Worm (Caenorhabditis elegans): ENCODE results near the gene Y45F10C.2.
"Not testable (repeated sequence)": the region's sequence is repeated elsewhere in the genome, so short reads cannot be mapped to it uniquely, and the experiment has no call there.

The Y45F10C.2 gene

ce11 chrIV:13682733-13683132 is 20.3 kb upstream of the Y45F10C.2 start:
- TF ChIP-seq T22C8.4 (GFP tag; IDR thresholded peaks at IDR 0.05) (no peak), cog-1 (tag; optimal IDR thresholded peaks at IDR 0.05) (no peak), med-1 (GFP tag; optimal IDR thresholded peaks at IDR 0.05; ENCODE audit: insufficient read depth) (no peak), ztf-23 (GFP tag; IDR thresholded peaks at IDR 0.05) (no peak), tab-1 (GFP tag; IDR thresholded peaks at IDR 0.05) (no peak), flt-1 (GFP tag; IDR thresholded peaks at IDR 0.05) (no peak), ref-1 (GFP tag; conservative IDR thresholded peaks at IDR 0.05) (no peak), klf-2 (GFP tag; conservative IDR thresholded peaks at IDR 0.05) (no peak), ztf-29 (GFP tag; IDR thresholded peaks at IDR 0.05) (no peak)

DNA sequence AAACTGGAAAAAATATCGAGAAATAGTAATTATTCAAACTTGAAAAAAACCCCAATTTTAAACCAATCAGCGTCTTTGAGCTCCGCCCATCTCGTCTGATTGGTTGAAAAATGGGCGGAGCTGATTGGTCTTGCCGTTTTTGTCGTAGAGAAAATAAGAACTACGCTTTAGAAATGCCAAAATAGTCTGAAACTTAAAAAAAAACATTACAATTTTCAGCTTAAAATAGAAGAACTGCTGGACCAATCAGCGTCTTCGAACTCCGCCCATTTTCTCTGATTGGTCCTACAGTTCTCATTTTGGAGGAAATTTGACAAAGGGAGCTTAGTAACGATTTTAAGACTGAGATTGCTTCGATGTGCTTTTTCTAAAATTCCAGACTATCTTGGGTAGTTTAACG is 17.0 kb upstream of the Y45F10C.2 start:
- TF ChIP-seq ztf-23 (GFP tag; IDR thresholded peaks at IDR 0.05): no peak
- no peak for TF ChIP-seq med-1 (GFP tag; optimal IDR thresholded peaks at IDR 0.05; ENCODE audit: insufficient read depth)
- no peak for TF ChIP-seq tab-1 (GFP tag; IDR thresholded peaks at IDR 0.05)
- TF ChIP-seq flt-1 (GFP tag; IDR thresholded peaks at IDR 0.05): no peak
- TF ChIP-seq T22C8.4 (GFP tag; IDR thresholded peaks at IDR 0.05): no peak
- no peak for TF ChIP-seq cog-1 (tag; optimal IDR thresholded peaks at IDR 0.05)

DNA sequence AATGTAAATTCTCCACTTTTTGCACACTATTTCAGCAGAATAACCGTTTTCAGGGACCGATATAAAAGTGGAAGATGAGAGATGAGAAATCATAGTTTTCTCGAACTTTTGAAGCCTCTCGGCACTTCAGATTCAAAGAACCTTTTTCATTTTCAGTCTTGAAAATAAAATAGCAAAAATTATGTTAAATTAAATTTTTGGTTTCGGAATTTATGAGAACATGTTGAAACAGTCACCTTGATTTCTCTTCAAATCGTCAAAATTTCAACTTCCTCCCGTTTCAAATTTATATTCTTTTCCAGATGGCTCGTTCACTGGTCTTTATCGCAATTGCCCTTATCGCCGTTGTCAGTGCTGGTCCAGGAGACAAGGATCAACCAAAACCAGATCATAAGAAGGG is 16.2 kb upstream of the Y45F10C.2 start, which contains the start of gene srlf-26:
Gene srlf-26, plus strand, starts transcription at position 301 of the 400 bp plus-strand sequence.
- TF ChIP-seq cog-1 (tag; optimal IDR thresholded peaks at IDR 0.05) (no peak), klf-2 (GFP tag; conservative IDR thresholded peaks at IDR 0.05) (no peak), flt-1 (GFP tag; IDR thresholded peaks at IDR 0.05) (no peak), tab-1 (GFP tag; IDR thresholded peaks at IDR 0.05) (no peak), med-1 (GFP tag; optimal IDR thresholded peaks at IDR 0.05; ENCODE audit: insufficient read depth) (no peak), ref-1 (GFP tag; conservative IDR thresholded peaks at IDR 0.05) (no peak), T22C8.4 (GFP tag; IDR thresholded peaks at IDR 0.05) (no peak), ztf-29 (GFP tag; IDR thresholded peaks at IDR 0.05) (no peak), ztf-23 (GFP tag; IDR thresholded peaks at IDR 0.05) (no peak)

- TF ChIP-seq med-1 (GFP tag; optimal IDR thresholded peaks at IDR 0.05; ENCODE audit: insufficient read depth): no peak
- TF ChIP-seq cog-1 (tag; optimal IDR thresholded peaks at IDR 0.05): no peak
- no peak for TF ChIP-seq ztf-29 (GFP tag; IDR thresholded peaks at IDR 0.05)
- TF ChIP-seq ztf-23 (GFP tag; IDR thresholded peaks at IDR 0.05): no peak
- TF ChIP-seq klf-2 (GFP tag; conservative IDR thresholded peaks at IDR 0.05): no peak
- no peak for TF ChIP-seq T22C8.4 (GFP tag; IDR thresholded peaks at IDR 0.05)
- no peak for TF ChIP-seq flt-1 (GFP tag; IDR thresholded peaks at IDR 0.05)
- no peak for TF ChIP-seq tab-1 (GFP tag; IDR thresholded peaks at IDR 0.05)
These were observed 11.0 kb upstream of the Y45F10C.2 start, which contains the start of gene oac-48 for ce11 chrIV:13673504-13673903. Gene oac-48 (plus strand): TSS chrIV:13673804.

ce11 chrIV:13667975-13668374 is 5.5 kb upstream of the Y45F10C.2 start:
- peak; percentile 79 for TF ChIP-seq flt-1 (GFP tag; IDR thresholded peaks at IDR 0.05)

DNA sequence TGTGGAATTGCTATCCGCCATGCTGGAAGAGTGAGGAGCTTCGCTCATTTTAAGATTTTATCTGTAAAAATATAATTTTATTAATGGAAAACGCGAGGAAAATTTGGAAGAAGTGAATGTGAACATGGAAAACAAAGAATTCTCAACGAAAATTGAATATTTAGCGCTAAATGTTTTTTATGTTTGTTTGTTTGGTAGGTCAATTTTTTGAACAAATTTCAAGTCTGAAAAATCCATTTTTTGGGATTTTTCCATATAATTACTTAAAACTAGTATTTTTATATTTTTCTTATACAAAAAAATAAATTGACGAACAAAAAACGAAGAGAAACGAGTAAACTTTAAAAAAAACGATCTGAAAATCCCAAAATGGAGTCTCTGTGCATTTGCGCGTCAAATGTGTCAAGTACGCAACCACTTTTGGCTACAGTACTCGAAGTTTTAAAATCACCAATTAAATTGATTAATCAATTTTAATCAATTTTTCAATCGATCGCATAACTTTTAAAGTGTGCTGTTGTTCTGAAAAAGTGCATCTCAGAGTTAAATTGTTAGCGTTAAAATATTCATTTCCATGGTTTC is 4.5 kb upstream of the Y45F10C.2 start, which contains the start of gene fbxa-215:
Gene fbxa-215, minus strand, starts transcription at position 61 of the 582 bp plus-strand sequence.
- no peak for TF ChIP-seq ztf-23 (GFP tag; IDR thresholded peaks at IDR 0.05)
- TF ChIP-seq klf-2 (GFP tag; conservative IDR thresholded peaks at IDR 0.05): no peak
- no peak for TF ChIP-seq med-1 (GFP tag; optimal IDR thresholded peaks at IDR 0.05; ENCODE audit: insufficient read depth)
- no peak for TF ChIP-seq ztf-29 (GFP tag; IDR thresholded peaks at IDR 0.05)
- no peak for TF ChIP-seq T22C8.4 (GFP tag; IDR thresholded peaks at IDR 0.05)
- TF ChIP-seq cog-1 (tag; optimal IDR thresholded peaks at IDR 0.05): no peak
- no peak for TF ChIP-seq flt-1 (GFP tag; IDR thresholded peaks at IDR 0.05)
- TF ChIP-seq ref-1 (GFP tag; conservative IDR thresholded peaks at IDR 0.05): no peak
- TF ChIP-seq tab-1 (GFP tag; IDR thresholded peaks at IDR 0.05): no peak

DNA sequence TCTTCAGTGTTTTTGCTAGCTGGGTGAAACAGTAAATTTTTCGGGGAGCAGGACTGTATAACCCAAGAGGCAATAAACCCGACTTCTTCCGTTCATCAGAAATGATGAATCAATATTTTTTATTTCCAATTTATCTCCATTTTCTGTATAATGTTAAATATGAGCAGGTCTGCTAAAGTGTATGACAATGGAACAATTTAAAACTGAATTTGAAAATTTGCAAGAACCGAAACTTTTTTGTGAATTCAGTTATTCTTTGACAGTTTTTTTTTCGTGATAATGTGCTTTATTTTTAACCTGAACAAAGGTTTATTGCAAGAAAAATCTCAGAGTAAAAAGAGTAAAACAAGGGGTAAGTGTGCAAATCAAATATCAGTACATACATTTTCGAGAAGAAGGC is 2.6 kb upstream of the Y45F10C.2 start:
- TF ChIP-seq ref-1 (GFP tag; conservative IDR thresholded peaks at IDR 0.05) (no peak), T22C8.4 (GFP tag; IDR thresholded peaks at IDR 0.05) (no peak), tab-1 (GFP tag; IDR thresholded peaks at IDR 0.05) (no peak), cog-1 (tag; optimal IDR thresholded peaks at IDR 0.05) (no peak), klf-2 (GFP tag; conservative IDR thresholded peaks at IDR 0.05) (no peak), flt-1 (GFP tag; IDR thresholded peaks at IDR 0.05) (no peak), med-1 (GFP tag; optimal IDR thresholded peaks at IDR 0.05; ENCODE audit: insufficient read depth) (no peak), ztf-23 (GFP tag; IDR thresholded peaks at IDR 0.05) (no peak), ztf-29 (GFP tag; IDR thresholded peaks at IDR 0.05) (no peak)

DNA sequence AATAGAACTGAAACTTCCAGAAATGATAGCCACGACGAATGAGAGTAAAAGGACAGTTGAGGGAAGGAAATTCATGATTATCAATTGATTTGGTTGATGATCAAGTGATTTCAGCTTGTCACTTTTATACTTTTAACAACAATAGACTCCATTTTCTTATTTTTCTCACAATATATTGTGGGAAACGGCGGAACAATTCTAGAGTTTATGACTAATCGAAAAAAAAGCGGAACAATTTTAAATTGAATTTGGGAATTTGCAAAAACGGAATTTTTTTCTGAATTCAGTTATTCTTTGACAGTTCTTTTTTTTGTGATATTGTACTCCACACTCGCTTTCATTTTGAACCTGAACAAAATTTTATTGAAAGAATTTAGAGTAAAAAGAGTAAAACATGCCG is 1.6 kb upstream of the Y45F10C.2 start, which contains the start of gene Y45F10C.4:
Gene Y45F10C.4, minus strand, starts transcription at position 101 of the 400 bp plus-strand sequence.
- no peak for TF ChIP-seq ref-1 (GFP tag; conservative IDR thresholded peaks at IDR 0.05)
- no peak for TF ChIP-seq tab-1 (GFP tag; IDR thresholded peaks at IDR 0.05)
- TF ChIP-seq T22C8.4 (GFP tag; IDR thresholded peaks at IDR 0.05): no peak
- TF ChIP-seq ztf-23 (GFP tag; IDR thresholded peaks at IDR 0.05): no peak
- TF ChIP-seq ztf-29 (GFP tag; IDR thresholded peaks at IDR 0.05): no peak
- TF ChIP-seq flt-1 (GFP tag; IDR thresholded peaks at IDR 0.05): no peak
- TF ChIP-seq cog-1 (tag; optimal IDR thresholded peaks at IDR 0.05): no peak
- TF ChIP-seq klf-2 (GFP tag; conservative IDR thresholded peaks at IDR 0.05): no peak
- no peak for TF ChIP-seq med-1 (GFP tag; optimal IDR thresholded peaks at IDR 0.05; ENCODE audit: insufficient read depth)

DNA sequence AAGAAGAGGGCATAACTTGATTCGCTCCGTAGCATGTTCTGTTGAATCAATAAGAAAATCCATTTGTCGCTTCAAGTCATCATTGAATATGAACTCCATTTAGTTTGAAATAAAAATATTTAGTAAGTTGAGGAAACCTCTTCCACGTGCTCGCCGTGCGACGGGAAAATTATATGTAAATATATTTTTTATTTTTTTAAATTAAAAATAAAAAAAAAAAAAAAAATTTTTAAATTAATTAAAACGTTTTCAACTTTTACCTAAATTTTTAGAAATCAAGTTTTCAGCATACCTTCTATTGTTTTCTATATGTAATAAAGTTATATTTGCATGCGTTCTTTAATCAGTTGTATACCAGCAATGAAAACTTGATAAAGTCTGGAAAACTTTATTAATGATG is 3.0 kb downstream of the Y45F10C.2 start, which contains the start of gene Y45F10C.1:
Gene Y45F10C.1, minus strand, starts transcription at position 101 of the 400 bp plus-strand sequence.
- not testable (repeated sequence) for TF ChIP-seq klf-2 (GFP tag; conservative IDR thresholded peaks at IDR 0.05); tab-1 (GFP tag; IDR thresholded peaks at IDR 0.05); ref-1 (GFP tag; conservative IDR thresholded peaks at IDR 0.05)

- not testable (repeated sequence) for TF ChIP-seq ztf-23 (GFP tag; IDR thresholded peaks at IDR 0.05); flt-1 (GFP tag; IDR thresholded peaks at IDR 0.05); ref-1 (GFP tag; conservative IDR thresholded peaks at IDR 0.05)
These were observed 10.4 kb downstream of the Y45F10C.2 start, which contains the start of gene Y45F10C.6 for ce11 chrIV:13652023-13652422. Gene Y45F10C.6 (plus strand): TSS chrIV:13652323.
